Worm (Caenorhabditis elegans): Measurements from ENCODE around the gene C42D4.13.

The C42D4.13 gene

ce11 chrIV:7205969-7206368 lies 18.0 kb upstream of the C42D4.13 start, which contains the start of gene kcc-1:
TSS of gene kcc-1 (plus strand) at chrIV:7206269.
- TF ChIP-seq nhr-2 (tag; optimal IDR thresholded peaks at IDR 0.05) (no peak), ceh-39 (tag; optimal IDR thresholded peaks at IDR 0.05) (no peak)

- no peak for TF ChIP-seq mep-1 (tag; optimal IDR thresholded peaks at IDR 0.05)
- no peak for TF ChIP-seq lin-13 (tag; optimal IDR thresholded peaks at IDR 0.05)
Measured at ce11 chrIV:7203696-7204095, 15.8 kb upstream of the C42D4.13 start, which contains the start of gene R13A1.3. TSS of gene R13A1.3 (plus strand) at chrIV:7203996.

ce11 chrIV:7196853-7197252 lies 8.9 kb upstream of the C42D4.13 start, which contains the start of gene unc-8:
TSS of gene unc-8 (plus strand) at chrIV:7197153.
- TF ChIP-seq blmp-1 (tag; optimal IDR thresholded peaks at IDR 0.05) (no peak), nhr-2 (tag; optimal IDR thresholded peaks at IDR 0.05) (no peak), nhr-12 (tag; optimal IDR thresholded peaks at IDR 0.05) (no peak), unc-120 (tag; optimal IDR thresholded peaks at IDR 0.05; ENCODE audit: poor library complexity, severe bottlenecking) (no peak), ceh-83 (GFP tag; optimal IDR thresholded peaks at IDR 0.05) (no peak), M03D4.4 (tag; optimal IDR thresholded peaks at IDR 0.05) (no peak), ceh-43 (GFP tag; optimal IDR thresholded peaks at IDR 0.05) (no peak), lsy-2 (tag; optimal IDR thresholded peaks at IDR 0.05) (no peak), bed-3 (GFP tag; optimal IDR thresholded peaks at IDR 0.05) (no peak), nhr-76 (tag; optimal IDR thresholded peaks at IDR 0.05) (no peak), ceh-39 (tag; optimal IDR thresholded peaks at IDR 0.05) (no peak), unc-62 (GFP tag; optimal IDR thresholded peaks at IDR 0.05) (no peak), nhr-28 (tag; optimal IDR thresholded peaks at IDR 0.05) (no peak), elt-1 (tag; optimal IDR thresholded peaks at IDR 0.05; ENCODE audit: borderline replicate concordance, insufficient read depth) (no peak), mls-2 (tag; optimal IDR thresholded peaks at IDR 0.05) (no peak), unc-39 (tag; optimal IDR thresholded peaks at IDR 0.05) (no peak)

- TF ChIP-seq mls-2 (tag; optimal IDR thresholded peaks at IDR 0.05), result no peak
- TF ChIP-seq blmp-1 (tag; optimal IDR thresholded peaks at IDR 0.05), result no peak
- TF ChIP-seq nhr-2 (tag; optimal IDR thresholded peaks at IDR 0.05), result no peak
- no peak for TF ChIP-seq snpc-4 (tag; optimal IDR thresholded peaks at IDR 0.05)
- no peak for TF ChIP-seq ceh-83 (GFP tag; optimal IDR thresholded peaks at IDR 0.05)
- TF ChIP-seq unc-62 (GFP tag; optimal IDR thresholded peaks at IDR 0.05), result no peak
- TF ChIP-seq sem-2 (GFP tag; optimal IDR thresholded peaks at IDR 0.05), result no peak
- TF ChIP-seq mab-5 (tag; optimal IDR thresholded peaks at IDR 0.05), result no peak
- TF ChIP-seq nhr-28 (tag; optimal IDR thresholded peaks at IDR 0.05), result no peak
- TF ChIP-seq cnd-1 (tag; optimal IDR thresholded peaks at IDR 0.05), result no peak
- TF ChIP-seq nhr-76 (tag; optimal IDR thresholded peaks at IDR 0.05), result no peak
- TF ChIP-seq hlh-1 (tag; optimal IDR thresholded peaks at IDR 0.05), result no peak
- TF ChIP-seq sptf-1 (tag; optimal IDR thresholded peaks at IDR 0.05), result no peak
- no peak for TF ChIP-seq lin-32 (GFP tag; optimal IDR thresholded peaks at IDR 0.05)
- TF ChIP-seq elt-1 (tag; optimal IDR thresholded peaks at IDR 0.05; ENCODE audit: borderline replicate concordance, insufficient read depth), result no peak
Measured at ce11 chrIV:7195734-7196133, 7.8 kb upstream of the C42D4.13 start, which contains the start of gene best-16. TSS of gene best-16 (minus strand) at chrIV:7195834.

ce11 chrIV:7191745-7192144 lies 3.8 kb upstream of the C42D4.13 start, which contains the start of gene R13A1.5:
TSS of gene R13A1.5 (minus strand) at chrIV:7191845.
- TF ChIP-seq cnd-1 (tag; optimal IDR thresholded peaks at IDR 0.05) (no peak), drap-1 (GFP tag; optimal IDR thresholded peaks at IDR 0.05) (no peak), mls-2 (tag; optimal IDR thresholded peaks at IDR 0.05) (no peak), mep-1 (tag; optimal IDR thresholded peaks at IDR 0.05) (no peak), lsy-2 (tag; optimal IDR thresholded peaks at IDR 0.05) (no peak), flh-1 (GFP tag; optimal IDR thresholded peaks at IDR 0.05) (no peak)

- TF ChIP-seq ceh-83 (GFP tag; optimal IDR thresholded peaks at IDR 0.05), result no peak
- TF ChIP-seq nhr-2 (tag; optimal IDR thresholded peaks at IDR 0.05), result no peak
- no peak for TF ChIP-seq sem-2 (GFP tag; optimal IDR thresholded peaks at IDR 0.05)
- TF ChIP-seq drap-1 (GFP tag; optimal IDR thresholded peaks at IDR 0.05), result no peak
- no peak for TF ChIP-seq unc-62 (GFP tag; optimal IDR thresholded peaks at IDR 0.05)
- TF ChIP-seq lin-13 (tag; optimal IDR thresholded peaks at IDR 0.05), result no peak
- TF ChIP-seq elt-3 (tag; optimal IDR thresholded peaks at IDR 0.05), result no peak
- no peak for TF ChIP-seq tbx-8 (GFP tag; optimal IDR thresholded peaks at IDR 0.05)
- no peak for TF ChIP-seq ceh-43 (GFP tag; optimal IDR thresholded peaks at IDR 0.05)
- TF ChIP-seq mab-5 (tag; optimal IDR thresholded peaks at IDR 0.05), result no peak
- TF ChIP-seq flh-1 (GFP tag; optimal IDR thresholded peaks at IDR 0.05), result no peak
Measured at ce11 chrIV:7190409-7190808, 2.5 kb upstream of the C42D4.13 start.

Data from whole organism, mixed stage, embryonic.